Fruit fly (Drosophila melanogaster) whole organism, embryonic: ENCODE data around the gene Klp68D.

Experiments used
- Abd-B ChIP-seq: fragments of 200-800 bp; sonication (Bioruptor generic); optimal IDR thresholded peaks from 2 replicates; lab custom pipeline; 2018; ENCODE audit warnings: missing biosample characterization, mild to moderate bottlenecking, missing genetic modification characterization, moderate library complexity
- Aef1 ChIP-seq: fragments of 200-800 bp; sonication (Bioruptor generic); IDR thresholded peaks from 3 replicates; pipeline ENCODE4 v1.3.6; 2022; ENCODE audit warnings: missing biosample characterization, missing genetic modification characterization
- B-H2 ChIP-seq: fragments of 200-800 bp; sonication (Bioruptor generic); optimal IDR thresholded peaks from 2 replicates; lab custom pipeline; 2018; ENCODE audit warnings: missing biosample characterization, mild to moderate bottlenecking, missing genetic modification characterization
- Bdp1 ChIP-seq: fragments of 200-800 bp; sonication (Bioruptor generic); optimal IDR thresholded peaks from 3 replicates; lab custom pipeline; 2016; ENCODE audit warnings: missing biosample characterization, missing genetic modification characterization
- CG12155 ChIP-seq: fragments of 200-800 bp; sonication (Bioruptor generic); optimal IDR thresholded peaks from 3 replicates; lab custom pipeline; 2016; ENCODE audit warnings: missing biosample characterization, missing genetic modification characterization
- CG12219 ChIP-seq: fragments of 200-800 bp; sonication (Bioruptor generic); optimal IDR thresholded peaks from 3 replicates; lab custom pipeline; 2018; ENCODE audit warnings: missing biosample characterization, mild to moderate bottlenecking, missing genetic modification characterization
- CG12659 ChIP-seq: fragments of 200-800 bp; sonication (Bioruptor generic); optimal IDR thresholded peaks from 3 replicates; lab custom pipeline; 2017; ENCODE audit warnings: mild to moderate bottlenecking, missing biosample characterization, missing genetic modification reagents, missing genetic modification characterization
- CG12744 ChIP-seq: fragments of 200-800 bp; sonication (Bioruptor generic); optimal IDR thresholded peaks from 2 replicates; lab custom pipeline; 2016; ENCODE audit warnings: missing biosample characterization, missing genetic modification characterization
- CG14667 ChIP-seq: fragments of 200-800 bp; sonication (Bioruptor generic); IDR thresholded peaks from 2 replicates; pipeline ENCODE4 v1.3.6; 2022; ENCODE audit warnings: missing biosample characterization, missing genetic modification characterization
- CG14860 ChIP-seq: fragments of 200-800 bp; sonication (Bioruptor generic); IDR thresholded peaks from 3 replicates; pipeline ENCODE4 v1.3.6; 2022; ENCODE audit warnings: missing biosample characterization, missing genetic modification characterization; ENCODE audit not compliant: partially characterized antibody
- CG16813 ChIP-seq: fragments of 200-800 bp; sonication (Bioruptor generic); IDR thresholded peaks from 3 replicates; pipeline ENCODE4 v1.3.6; 2022; ENCODE audit warnings: missing biosample characterization, missing genetic modification characterization; ENCODE audit not compliant: partially characterized antibody
- CG17568 ChIP-seq: fragments of 200-800 bp; sonication (Bioruptor generic); optimal IDR thresholded peaks from 2 replicates; lab custom pipeline; 2018; ENCODE audit warnings: missing biosample characterization, mild to moderate bottlenecking, missing genetic modification characterization, moderate library complexity
- CG18262 ChIP-seq: fragments of 200-800 bp; optimal IDR thresholded peaks from 3 replicates; lab custom pipeline; 2019; ENCODE audit warnings: missing biosample characterization, mild to moderate bottlenecking, missing genetic modification characterization, moderate library complexity
- CG2116 ChIP-seq: fragments of 200-800 bp; sonication (Bioruptor generic); optimal IDR thresholded peaks from 3 replicates; lab custom pipeline; 2018; ENCODE audit warnings: missing biosample characterization, mild to moderate bottlenecking, missing genetic modification characterization
- CG2120 ChIP-seq: fragments of 200-800 bp; sonication (Bioruptor generic); optimal IDR thresholded peaks from 3 replicates; lab custom pipeline; 2016; ENCODE audit warnings: missing biosample characterization, missing genetic modification characterization
- CG2129 ChIP-seq: fragments of 200-800 bp; sonication (Bioruptor generic); IDR thresholded peaks from 2 replicates; pipeline ENCODE4 v1.3.6; 2022; ENCODE audit warnings: missing biosample characterization, missing genetic modification characterization; ENCODE audit not compliant: partially characterized antibody
- CG33213 ChIP-seq: fragments of 200-800 bp; sonication (Bioruptor generic); optimal IDR thresholded peaks from 3 replicates; lab custom pipeline; 2016; ENCODE audit warnings: missing biosample characterization, missing genetic modification characterization
- CG3407 ChIP-seq: fragments of 200-800 bp; sonication (Bioruptor generic); optimal IDR thresholded peaks from 2 replicates; lab custom pipeline; 2018; ENCODE audit warnings: missing biosample characterization, mild to moderate bottlenecking, missing genetic modification characterization
- CG34224 ChIP-seq: fragments of 200-800 bp; sonication (Bioruptor generic); IDR thresholded peaks from 3 replicates; pipeline ENCODE4 v1.3.6; 2022; ENCODE audit warnings: missing biosample characterization, missing genetic modification characterization; ENCODE audit not compliant: partially characterized antibody
- CG34422 ChIP-seq: fragments of 200-800 bp; sonication (Bioruptor generic); IDR thresholded peaks from 3 replicates; pipeline ENCODE4 v1.3.6; 2022; ENCODE audit warnings: missing biosample characterization, missing genetic modification characterization
- CG3838 ChIP-seq: fragments of 200-800 bp; sonication (Bioruptor generic); optimal IDR thresholded peaks from 3 replicates; lab custom pipeline; 2016; ENCODE audit warnings: missing biosample characterization, missing genetic modification characterization
- CG4617 ChIP-seq: fragments of 200-800 bp; sonication (Bioruptor generic); optimal IDR thresholded peaks from 3 replicates; lab custom pipeline; 2016; ENCODE audit warnings: missing biosample characterization, missing genetic modification characterization, borderline replicate concordance
- CG9727 ChIP-seq: fragments of 200-800 bp; sonication (Bioruptor generic); optimal IDR thresholded peaks from 3 replicates; lab custom pipeline; 2017; ENCODE audit warnings: missing biosample characterization, mild to moderate bottlenecking, missing genetic modification characterization
- CG9817 ChIP-seq: fragments of 200-800 bp; sonication (Bioruptor generic); optimal IDR thresholded peaks from 2 replicates; lab custom pipeline; 2018; ENCODE audit warnings: missing biosample characterization, mild to moderate bottlenecking, missing genetic modification characterization, moderate library complexity
- Dref ChIP-seq: fragments of 200-800 bp; sonication (Bioruptor generic); IDR thresholded peaks from 2 replicates; pipeline ENCODE4 v1.3.6; 2022; ENCODE audit warnings: missing biosample characterization, missing genetic modification characterization
- Drgx ChIP-seq: fragments of 200-800 bp; sonication (Bioruptor generic); IDR thresholded peaks from 2 replicates; pipeline ENCODE4 v1.3.6; 2022; ENCODE audit warnings: missing biosample characterization, missing genetic modification characterization
- ERR ChIP-seq: fragments of 200-800 bp; sonication (Bioruptor generic); optimal IDR thresholded peaks from 2 replicates; lab custom pipeline; 2016; ENCODE audit warnings: missing biosample characterization, missing genetic modification characterization
- Fer1 ChIP-seq: fragments of 200-800 bp; sonication (Bioruptor generic); optimal IDR thresholded peaks from 2 replicates; lab custom pipeline; 2017; ENCODE audit warnings: missing biosample characterization, mild to moderate bottlenecking, missing genetic modification characterization
- MESR4 ChIP-seq: fragments of 200-800 bp; sonication (Bioruptor generic); optimal IDR thresholded peaks from 2 replicates; lab custom pipeline; 2018; ENCODE audit warnings: missing biosample characterization, mild to moderate bottlenecking, missing genetic modification characterization, moderate library complexity
- Mes4 ChIP-seq: fragments of 200-800 bp; sonication (Bioruptor generic); optimal IDR thresholded peaks from 2 replicates; lab custom pipeline; 2016; ENCODE audit warnings: missing biosample characterization, missing genetic modification characterization
- Myb ChIP-seq: fragments of 200-800 bp; sonication (Bioruptor generic); optimal IDR thresholded peaks from 2 replicates; lab custom pipeline; 2016; ENCODE audit warnings: missing biosample characterization, missing genetic modification characterization
- NFAT ChIP-seq: fragments of 200-800 bp; sonication (Bioruptor generic); IDR thresholded peaks from 2 replicates; pipeline ENCODE4 v1.3.6; 2022; ENCODE audit warnings: missing biosample characterization, missing genetic modification characterization
- Nf-YA ChIP-seq: fragments of 200-800 bp; sonication (Bioruptor generic); IDR thresholded peaks from 2 replicates; pipeline ENCODE4 v1.3.6; 2022; ENCODE audit warnings: missing biosample characterization, missing genetic modification characterization
- Sox100B ChIP-seq: fragments of 200-800 bp; sonication (Bioruptor generic); optimal IDR thresholded peaks from 3 replicates; lab custom pipeline; 2018; ENCODE audit warnings: missing biosample characterization, mild to moderate bottlenecking, missing genetic modification characterization
- Sox102F ChIP-seq: fragments of 200-800 bp; sonication (Bioruptor generic); optimal IDR thresholded peaks from 2 replicates; lab custom pipeline; 2018; ENCODE audit warnings: missing biosample characterization, mild to moderate bottlenecking, missing genetic modification characterization, moderate library complexity
- Tbp ChIP-seq: fragments of >200 bp; optimal IDR thresholded peaks from 2 replicates; lab custom pipeline; 2018; ENCODE audit warnings: missing biosample characterization, missing genetic modification characterization
- ase ChIP-seq: fragments of 200-800 bp; sonication (Bioruptor generic); IDR thresholded peaks from 3 replicates; pipeline ENCODE4 v1.3.6; 2022; ENCODE audit warnings: missing biosample characterization, missing genetic modification characterization
- bsh ChIP-seq, 2 experiments: fragments of 200-800 bp; sonication (Bioruptor generic); optimal IDR thresholded peaks; 2 replicates each; lab custom pipeline; 2017 to 2018; ENCODE audit warnings: mild to moderate bottlenecking in 2 of 2, missing biosample characterization in 2 of 2, missing genetic modification characterization in 2 of 2, moderate library complexity in 1 of 2
- da ChIP-seq: fragments of 200-800 bp; sonication (Bioruptor generic); optimal IDR thresholded peaks from 2 replicates; lab custom pipeline; 2016; ENCODE audit warnings: missing biosample characterization, missing genetic modification characterization
- exex ChIP-seq: fragments of 200-800 bp; sonication (Bioruptor generic); optimal IDR thresholded peaks from 4 replicates; lab custom pipeline; 2018; ENCODE audit warnings: missing biosample characterization, mild to moderate bottlenecking, missing genetic modification characterization, moderate library complexity
- gfzf ChIP-seq: fragments of 200-800 bp; sonication (Bioruptor generic); optimal IDR thresholded peaks from 2 replicates; lab custom pipeline; 2016; ENCODE audit warnings: missing biosample characterization, mild to moderate bottlenecking, missing genetic modification characterization, moderate library complexity
- knrl ChIP-seq: fragments of 200-800 bp; sonication (Bioruptor generic); IDR thresholded peaks from 3 replicates; pipeline ENCODE4 v1.3.6; 2022; ENCODE audit warnings: missing biosample characterization, missing genetic modification characterization; ENCODE audit not compliant: partially characterized antibody
- oc ChIP-seq: fragments of 200-800 bp; sonication (Bioruptor generic); optimal IDR thresholded peaks from 2 replicates; lab custom pipeline; 2018; ENCODE audit warnings: missing biosample characterization, mild to moderate bottlenecking, missing genetic modification characterization, moderate library complexity
- pb ChIP-seq: fragments of 200-800 bp; sonication (Bioruptor generic); optimal IDR thresholded peaks from 3 replicates; lab custom pipeline; 2016; ENCODE audit warnings: missing biosample characterization, missing genetic modification characterization
- pfk ChIP-seq: fragments of 200-800 bp; sonication (Bioruptor generic); optimal IDR thresholded peaks from 2 replicates; lab custom pipeline; 2018; ENCODE audit warnings: missing biosample characterization, mild to moderate bottlenecking, missing genetic modification characterization, moderate library complexity
- pzg ChIP-seq: fragments of 200-800 bp; sonication (Bioruptor generic); optimal IDR thresholded peaks from 3 replicates; lab custom pipeline; 2018; ENCODE audit warnings: missing biosample characterization, mild to moderate bottlenecking, missing genetic modification characterization, moderate library complexity
- salm ChIP-seq: fragments of 200-800 bp; sonication (Bioruptor generic); optimal IDR thresholded peaks from 2 replicates; lab custom pipeline; 2018; ENCODE audit warnings: missing biosample characterization, mild to moderate bottlenecking, missing genetic modification characterization
- ssp ChIP-seq: fragments of 200-800 bp; sonication (Bioruptor generic); IDR thresholded peaks from 2 replicates; pipeline ENCODE4 v1.3.6; 2022; ENCODE audit warnings: missing biosample characterization, missing genetic modification characterization
- wdn ChIP-seq: fragments of 200-800 bp; sonication (Bioruptor generic); IDR thresholded peaks from 2 replicates; pipeline ENCODE4 v1.3.6; 2022; ENCODE audit warnings: missing biosample characterization, missing genetic modification characterization
- zen2 ChIP-seq: fragments of 200-800 bp; sonication (Bioruptor generic); IDR thresholded peaks from 3 replicates; pipeline ENCODE4 v1.3.6; 2022; ENCODE audit warnings: missing biosample characterization, missing genetic modification characterization; ENCODE audit not compliant: partially characterized antibody

Klp68D gene

dm6 chr3L:11815220-11815797 lies 19.9 kb downstream of the Klp68D start, which contains the start of gene CG14130 (continued):
- no peak for TF ChIP-seq NFAT (GFP tag; lab: Robert Waterston, UW)
- TF ChIP-seq MESR4 (GFP tag; lab: Kevin White, UChicago) = peak; percentile 10
- no peak for TF ChIP-seq CG9727
- TF ChIP-seq Myb = peak; percentile 78
- no peak for TF ChIP-seq CG12155
- peak; percentile 95 for TF ChIP-seq oc (tag; lab: Kevin White, UChicago)
- peak; percentile 22 for TF ChIP-seq CG4617
- peak; percentile 98 for TF ChIP-seq CG34224 (GFP tag; lab: Robert Waterston, UW)
- TF ChIP-seq Drgx (GFP tag; lab: Robert Waterston, UW) = no peak
- TF ChIP-seq bsh (GFP tag; optimal IDR thresholded peaks at IDR 0.05; lab: Kevin White, UChicago) = no peak
- no peak for TF ChIP-seq Bdp1 (GFP tag; lab: Kevin White, UChicago)
- no peak for TF ChIP-seq CG18262
- no peak for TF ChIP-seq Abd-B (GFP tag; lab: Kevin White, UChicago)
- TF ChIP-seq Tbp (GFP tag; lab: Kevin White, UChicago) = no peak
- no peak for TF ChIP-seq Fer1 (GFP tag; lab: Kevin White, UChicago)
- no peak for TF ChIP-seq CG2120 (GFP tag; lab: Kevin White, UChicago)
- peak; percentile 98 for TF ChIP-seq Dref (GFP tag; lab: Robert Waterston, UW)
- TF ChIP-seq CG34422 (GFP tag; lab: Robert Waterston, UW) = peak; percentile 56; the same call in 1 of the 3 replicates
- peak; percentile 39 for TF ChIP-seq CG12659 (GFP tag; lab: Kevin White, UChicago)
- TF ChIP-seq wdn (GFP tag; lab: Robert Waterston, UW) = no peak
- TF ChIP-seq da = no peak
- peak; percentile 86 for TF ChIP-seq CG2129 (GFP tag; lab: Robert Waterston, UW)
- peak; percentile 18 for TF ChIP-seq gfzf
- TF ChIP-seq Aef1 (GFP tag; lab: Robert Waterston, UW) = no peak
- TF ChIP-seq ssp (GFP tag; lab: Robert Waterston, UW) = no peak
- no peak for TF ChIP-seq CG33213 (GFP tag; lab: Kevin White, UChicago)
- TF ChIP-seq CG3838 (GFP tag; lab: Kevin White, UChicago) = no peak
- TF ChIP-seq Mes4 (GFP tag; lab: Kevin White, UChicago) = no peak
- no peak for TF ChIP-seq Sox100B (GFP tag; lab: Kevin White, UChicago)
- TF ChIP-seq Sox102F (GFP tag; lab: Kevin White, UChicago) = no peak
- no peak for TF ChIP-seq ase (GFP tag; lab: Robert Waterston, UW)
- TF ChIP-seq knrl (GFP tag; lab: Robert Waterston, UW) = peak; percentile 84
- no peak for TF ChIP-seq B-H2
- peak; percentile 90 for TF ChIP-seq CG16813 (GFP tag; lab: Robert Waterston, UW)
- TF ChIP-seq CG3407 (GFP tag; lab: Kevin White, UChicago) = no peak
- no peak for TF ChIP-seq pfk (GFP tag; lab: Kevin White, UChicago)
- no peak for TF ChIP-seq pb (GFP tag; lab: Kevin White, UChicago)
- TF ChIP-seq zen2 (GFP tag; lab: Robert Waterston, UW) = peak; percentile 96
- TF ChIP-seq salm (tag; lab: Kevin White, UChicago) = no peak
- peak; percentile 79 for TF ChIP-seq pzg (GFP tag; lab: Kevin White, UChicago)
- TF ChIP-seq CG14860 (GFP tag; lab: Robert Waterston, UW) = peak; percentile 91
- no peak for TF ChIP-seq CG17568 (GFP tag; lab: Kevin White, UChicago)
- TF ChIP-seq CG12744 (GFP tag; lab: Kevin White, UChicago) = no peak
- no peak for TF ChIP-seq Nf-YA
- no peak for TF ChIP-seq CG12219 (GFP tag; lab: Kevin White, UChicago)
- TF ChIP-seq ERR (GFP tag; lab: Kevin White, UChicago) = no peak
- TF ChIP-seq CG2116 (GFP tag; lab: Kevin White, UChicago) = peak; percentile 94
- TF ChIP-seq CG9817 = no peak
- TF ChIP-seq CG14667 = no peak
- no peak for TF ChIP-seq exex (tag; lab: Kevin White, UChicago)
